Fruit fly (Drosophila melanogaster): ENCODE data around the gene GstZ1.

DNA sequence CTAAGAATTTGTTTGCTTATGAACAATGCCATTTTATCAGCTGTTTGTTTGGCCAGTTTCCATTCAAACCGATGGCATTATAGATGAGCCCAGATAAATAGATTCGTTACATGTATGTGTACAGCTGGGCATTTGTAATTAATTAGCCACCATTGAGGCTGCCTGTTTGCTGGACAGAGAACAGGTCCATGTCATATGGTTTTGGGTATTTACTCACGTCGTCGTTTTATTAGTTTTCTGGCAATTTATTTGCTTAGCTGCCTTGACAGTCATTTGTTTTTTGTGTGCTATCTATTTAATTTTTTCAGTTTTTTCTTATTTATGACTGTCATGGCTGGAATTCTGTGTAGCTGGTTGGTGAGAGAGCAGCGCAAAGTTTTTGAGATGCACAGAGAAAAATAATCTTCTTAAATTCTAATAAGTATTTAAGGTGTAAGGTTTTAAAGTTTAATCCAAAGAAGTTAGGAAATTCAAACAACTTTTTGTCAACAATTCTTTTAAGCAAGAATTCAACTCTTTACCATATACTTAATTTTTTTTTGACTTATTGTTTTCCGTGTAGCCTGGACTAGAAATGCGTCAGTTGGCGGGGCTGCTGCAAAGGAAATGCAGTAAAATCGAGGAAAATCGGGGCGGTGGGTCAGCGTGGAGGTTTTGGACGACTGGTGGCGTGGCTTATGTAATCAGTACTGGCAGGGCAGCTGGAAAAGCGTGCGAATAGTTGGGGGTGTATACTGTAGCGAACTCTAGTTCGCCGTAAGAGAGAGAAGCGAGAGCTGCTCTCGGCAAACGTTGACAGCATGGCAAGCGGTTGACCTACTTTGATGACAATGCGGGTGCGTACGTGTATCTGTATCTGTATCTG, 21.6 kb downstream of the GstZ1 start:
- TF ChIP-seq h (optimal IDR thresholded peaks at IDR 0.05) (no peak), ttk (optimal IDR thresholded peaks at IDR 0.05) (no peak), Myc (optimal IDR thresholded peaks at IDR 0.05) (no peak)
